Worm (Caenorhabditis elegans) whole organism, mixed stage, embryonic: Measurements from ENCODE around the gene eif-1.

Source experiments
- ceh-83 ChIP-seq: fragments of 200-800 bp; sonication (Bioruptor generic); optimal IDR thresholded peaks from 2 replicates; lab custom pipeline; 2018; ENCODE audit warnings: mild to moderate bottlenecking, missing genetic modification characterization, missing compliant biosample characterization
- elt-3 ChIP-seq: fragments of 150-350 bp; optimal IDR thresholded peaks from 2 replicates; lab custom pipeline; 2014; ENCODE audit warnings: missing biosample characterization, missing genetic modification characterization
- lin-13 ChIP-seq: fragments of 150-350 bp; optimal IDR thresholded peaks from 2 replicates; lab custom pipeline; 2014; ENCODE audit warnings: missing biosample characterization, missing genetic modification characterization
- lin-32 ChIP-seq: fragments of 200-800 bp; sonication (Bioruptor generic); optimal IDR thresholded peaks from 2 replicates; lab custom pipeline; 2018; ENCODE audit warnings: mild to moderate bottlenecking, missing genetic modification characterization, missing compliant biosample characterization
- lsy-2 ChIP-seq: fragments of 150-350 bp; optimal IDR thresholded peaks from 2 replicates; lab custom pipeline; 2014; ENCODE audit warnings: missing biosample characterization, missing genetic modification characterization
- nhr-237 ChIP-seq: fragments of 150-350 bp; optimal IDR thresholded peaks from 2 replicates; lab custom pipeline; 2014; ENCODE audit warnings: missing biosample characterization, missing genetic modification characterization
- nhr-28 ChIP-seq: fragments of 150-350 bp; optimal IDR thresholded peaks from 2 replicates; lab custom pipeline; 2014; ENCODE audit warnings: missing biosample characterization, missing genetic modification characterization
- nhr-76 ChIP-seq: sonication (generic microtip); optimal IDR thresholded peaks from 2 replicates; lab custom pipeline; 2017; ENCODE audit warnings: missing biosample characterization, missing genetic modification characterization
- pha-4 ChIP-seq: fragments of 150-350 bp; optimal IDR thresholded peaks from 2 replicates; lab custom pipeline; 2018; ENCODE audit warnings: missing biosample characterization, missing genetic modification reagents, missing genetic modification characterization
- snpc-4 ChIP-seq: fragments of 150-350 bp; optimal IDR thresholded peaks from 2 replicates; lab custom pipeline; 2014; ENCODE audit warnings: missing biosample characterization, missing genetic modification characterization
- sptf-1 ChIP-seq: sonication (generic microtip); optimal IDR thresholded peaks from 2 replicates; lab custom pipeline; 2017; ENCODE audit warnings: mild to moderate bottlenecking, missing genetic modification characterization, moderate library complexity, missing compliant biosample characterization
- unc-39 ChIP-seq: fragments of 150-350 bp; optimal IDR thresholded peaks from 2 replicates; lab custom pipeline; 2014; ENCODE audit warnings: missing biosample characterization, missing genetic modification characterization
- unc-62 ChIP-seq: fragments of 150-350 bp; optimal IDR thresholded peaks from 2 replicates; lab custom pipeline; 2014; ENCODE audit warnings: missing biosample characterization, missing genetic modification reagents, missing genetic modification characterization
- ztf-11 ChIP-seq: fragments of 150-350 bp; optimal IDR thresholded peaks from 2 replicates; lab custom pipeline; 2014; ENCODE audit warnings: missing biosample characterization, missing genetic modification characterization

ce11 chrII:5042381-5042930 is 49.1 kb upstream of the eif-1 start:
- TF ChIP-seq lsy-2 (tag; lab: Kevin White, UChicago): no peak
- TF ChIP-seq nhr-76 (tag; lab: Kevin White, UChicago): no peak
- no peak for TF ChIP-seq lin-32 (GFP tag; lab: Kevin White, UChicago)
- TF ChIP-seq ztf-11 (tag; lab: Kevin White, UChicago): no peak
- TF ChIP-seq nhr-237 (tag; lab: Kevin White, UChicago): no peak
- no peak for TF ChIP-seq snpc-4 (tag; lab: Kevin White, UChicago)
- TF ChIP-seq unc-39 (tag; lab: Kevin White, UChicago): no peak
- no peak for TF ChIP-seq elt-3 (tag; lab: Kevin White, UChicago)
- no peak for TF ChIP-seq pha-4 (tag; lab: Kevin White, UChicago)
- TF ChIP-seq lin-13 (tag; lab: Kevin White, UChicago): no peak
- peak; percentile 35 for TF ChIP-seq sptf-1 (tag; lab: Kevin White, UChicago)
- no peak for TF ChIP-seq nhr-28 (tag; lab: Kevin White, UChicago)
- no peak for TF ChIP-seq unc-62 (GFP tag; lab: Kevin White, UChicago)
- no peak for TF ChIP-seq ceh-83 (GFP tag; lab: Kevin White, UChicago)
